Fruit fly (Drosophila melanogaster): ENCODE measurements around the gene CG31705.

CG31705 gene

dm6 chr2L:11501427-11501968, 26.5 kb downstream of the CG31705 start, which contains the start of gene spz4:
Gene spz4, plus strand, starts transcription at chr2L:11501715.
- TF ChIP-seq CG8478 (optimal IDR thresholded peaks at IDR 0.05) (no peak), pan (optimal IDR thresholded peaks at IDR 0.05) (no peak), psq (optimal IDR thresholded peaks at IDR 0.05) (no peak), EcR (GFP tag; optimal IDR thresholded peaks at IDR 0.05) (no peak), usp (GFP tag; optimal IDR thresholded peaks at IDR 0.05) (no peak)

DNA sequence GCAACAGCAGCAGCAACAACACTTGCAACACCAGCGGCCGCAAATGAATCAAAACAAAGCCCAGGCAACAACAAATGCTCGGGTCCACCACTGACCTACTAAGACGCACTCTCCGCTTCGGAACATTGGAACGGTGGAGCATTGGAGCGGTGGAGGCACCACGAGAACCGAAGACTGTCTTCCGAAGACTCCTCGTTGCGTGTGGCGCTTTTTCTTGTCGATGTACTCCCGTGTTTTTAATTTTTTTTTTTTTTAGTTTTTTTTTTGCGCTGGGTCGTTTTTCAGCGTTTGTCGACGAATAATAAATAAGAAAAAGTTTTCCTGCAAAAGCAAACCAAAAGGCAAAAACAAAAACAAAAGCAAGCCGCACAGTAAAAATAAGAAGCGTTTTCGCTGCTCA, 27.4 kb downstream of the CG31705 start:
- TF ChIP-seq usp (GFP tag; optimal IDR thresholded peaks at IDR 0.05) (no peak), pan (optimal IDR thresholded peaks at IDR 0.05) (no peak), CG8478 (optimal IDR thresholded peaks at IDR 0.05) (no peak), Dll (optimal IDR thresholded peaks at IDR 0.05) (no peak), psq (optimal IDR thresholded peaks at IDR 0.05) (no peak), EcR (GFP tag; optimal IDR thresholded peaks at IDR 0.05) (no peak)

DNA sequence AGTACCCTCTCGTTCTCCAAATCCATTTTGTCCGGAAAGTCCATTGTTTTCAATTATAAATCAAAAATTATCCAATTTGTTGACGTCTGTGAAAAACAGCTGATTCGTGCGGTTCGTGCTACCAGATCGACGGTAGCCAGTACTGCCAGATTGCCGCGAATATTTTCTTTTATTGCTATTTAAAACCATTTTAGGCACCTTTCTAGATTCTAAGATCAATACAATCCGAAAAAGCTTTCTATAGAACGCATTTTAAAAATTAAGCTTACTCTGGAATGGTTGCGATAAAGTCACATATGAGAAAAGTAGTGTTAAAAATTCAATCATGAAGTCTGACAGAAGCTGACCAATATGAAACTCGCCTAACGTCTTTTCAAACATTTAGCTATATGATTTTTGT, 29.2 kb downstream of the CG31705 start, which contains the start of gene Cog8:
Cog8 (minus strand) TSS at position 110 of the 400 bp plus-strand sequence.
- TF ChIP-seq EcR (GFP tag; optimal IDR thresholded peaks at IDR 0.05) = no peak
- no peak for TF ChIP-seq pan (optimal IDR thresholded peaks at IDR 0.05)

DNA sequence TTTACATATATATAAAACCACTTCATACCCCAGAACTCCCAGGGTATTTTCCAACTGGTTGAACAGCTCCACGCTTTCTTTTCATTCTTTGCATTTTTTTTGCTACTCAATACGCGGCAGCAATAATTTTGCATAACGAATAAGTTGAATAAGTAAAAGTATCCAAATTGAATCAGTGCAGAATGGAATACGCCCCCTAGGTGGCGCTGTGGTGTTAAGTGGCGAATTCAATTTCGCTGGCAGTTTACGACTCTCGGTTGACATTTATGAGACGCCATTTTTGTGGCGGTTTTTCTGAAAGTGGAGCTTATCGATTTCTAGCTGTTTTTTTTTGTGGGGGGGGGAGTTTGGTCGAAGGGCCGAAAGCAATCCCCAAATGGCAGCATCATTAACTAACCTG, 34.1 kb downstream of the CG31705 start:
- TF ChIP-seq psq (optimal IDR thresholded peaks at IDR 0.05) (no peak), pan (optimal IDR thresholded peaks at IDR 0.05) (no peak), usp (GFP tag; optimal IDR thresholded peaks at IDR 0.05) (no peak), CG8478 (optimal IDR thresholded peaks at IDR 0.05) (no peak), Dll (optimal IDR thresholded peaks at IDR 0.05) (no peak), EcR (GFP tag; optimal IDR thresholded peaks at IDR 0.05) (no peak)

dm6 chr2L:11488465-11489037, 39.5 kb downstream of the CG31705 start:
- TF ChIP-seq psq (optimal IDR thresholded peaks at IDR 0.05) = no peak
- no peak for TF ChIP-seq Dll (optimal IDR thresholded peaks at IDR 0.05)
- no peak for TF ChIP-seq pan (optimal IDR thresholded peaks at IDR 0.05)
- no peak for TF ChIP-seq EcR (GFP tag; optimal IDR thresholded peaks at IDR 0.05)
- no peak for TF ChIP-seq CG8478 (optimal IDR thresholded peaks at IDR 0.05)
- TF ChIP-seq usp (GFP tag; optimal IDR thresholded peaks at IDR 0.05) = no peak

- no peak for TF ChIP-seq EcR (GFP tag; optimal IDR thresholded peaks at IDR 0.05)
- TF ChIP-seq CG8478 (optimal IDR thresholded peaks at IDR 0.05) = no peak
- no peak for TF ChIP-seq psq (optimal IDR thresholded peaks at IDR 0.05)
- TF ChIP-seq Dll (optimal IDR thresholded peaks at IDR 0.05) = no peak
- TF ChIP-seq pan (optimal IDR thresholded peaks at IDR 0.05) = no peak
- TF ChIP-seq usp (GFP tag; optimal IDR thresholded peaks at IDR 0.05) = no peak
Observed at dm6 chr2L:11484407-11484806, 43.6 kb downstream of the CG31705 start, which contains the start of the genes CG43355 and sala. Gene CG43355, plus strand, starts transcription at chr2L:11484707. Gene sala, plus strand, starts transcription at chr2L:11484707.

DNA sequence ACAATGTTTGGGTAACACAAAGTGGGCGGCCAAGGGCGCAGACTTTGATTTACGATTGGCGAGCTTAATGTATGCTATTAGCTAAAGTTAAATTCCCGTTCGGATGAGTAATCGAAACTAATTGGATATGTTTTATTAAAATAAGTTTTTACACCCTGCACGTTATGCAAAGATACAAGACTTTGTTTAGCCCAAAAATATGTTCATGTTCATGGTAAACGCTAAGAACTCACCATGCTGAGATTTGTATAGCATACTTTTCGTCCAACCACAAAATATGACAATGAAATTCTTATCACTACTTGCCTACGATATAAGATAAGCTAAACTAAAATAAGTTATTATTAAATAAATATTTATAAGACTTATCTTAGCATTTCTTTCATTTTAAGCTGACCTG, 53.0 kb downstream of the CG31705 start:
- no peak for TF ChIP-seq EcR (GFP tag; optimal IDR thresholded peaks at IDR 0.05)
- TF ChIP-seq Dll (optimal IDR thresholded peaks at IDR 0.05) = no peak
- no peak for TF ChIP-seq pan (optimal IDR thresholded peaks at IDR 0.05)
- no peak for TF ChIP-seq CG8478 (optimal IDR thresholded peaks at IDR 0.05)
- no peak for TF ChIP-seq psq (optimal IDR thresholded peaks at IDR 0.05)
- no peak for TF ChIP-seq usp (GFP tag; optimal IDR thresholded peaks at IDR 0.05)

All from whole organism.